Fruit fly (Drosophila melanogaster) whole organism, wandering third instar larva: ENCODE data around the gene CG9095.

Source experiments
- Abd-B ChIP-seq: fragments of >200 bp; optimal IDR thresholded peaks from 2 replicates; lab custom pipeline; 2017; ENCODE audit warnings: missing biosample characterization, missing genetic modification characterization
- CG32264 ChIP-seq: fragments of 200-800 bp; sonication (Bioruptor generic); optimal IDR thresholded peaks from 2 replicates; lab custom pipeline; 2016; ENCODE audit warnings: missing biosample characterization, missing genetic modification characterization
- CG9705 ChIP-seq: fragments of 200-800 bp; sonication (Bioruptor generic); optimal IDR thresholded peaks from 2 replicates; lab custom pipeline; 2018; ENCODE audit warnings: missing biosample characterization, mild to moderate bottlenecking, missing genetic modification characterization
- CrebA ChIP-seq: fragments of 200-800 bp; sonication (Bioruptor generic); optimal IDR thresholded peaks from 2 replicates; lab custom pipeline; 2016; ENCODE audit warnings: missing biosample characterization, mild to moderate bottlenecking, missing genetic modification characterization, borderline replicate concordance
- Dfd ChIP-seq: fragments of >200 bp; optimal IDR thresholded peaks from 2 replicates; lab custom pipeline; 2017; ENCODE audit warnings: missing biosample characterization, missing genetic modification characterization
- Dif ChIP-seq: fragments of 200-275, 200-300 bp; sonication (Bioruptor generic); optimal IDR thresholded peaks from 2 replicates; lab custom pipeline; 2018; ENCODE audit warnings: missing biosample characterization, missing genetic modification characterization; ENCODE audit not compliant: partially characterized antibody
- GATAd ChIP-seq: sonication (Bioruptor generic); optimal IDR thresholded peaks from 2 replicates; lab custom pipeline; 2016; ENCODE audit warnings: missing biosample characterization, missing genetic modification characterization
- HLH106 ChIP-seq: fragments of 200-800 bp; optimal IDR thresholded peaks from 3 replicates; lab custom pipeline; 2019; ENCODE audit warnings: missing biosample characterization, mild to moderate bottlenecking, missing genetic modification characterization, moderate library complexity
- Hnf4 ChIP-seq: fragments of 200-800 bp; sonication (Bioruptor generic); optimal IDR thresholded peaks from 2 replicates; lab custom pipeline; 2016; ENCODE audit warnings: missing biosample characterization, mild to moderate bottlenecking, missing genetic modification characterization
- Hr78 ChIP-seq: fragments of >200 bp; optimal IDR thresholded peaks from 2 replicates; lab custom pipeline; 2017; ENCODE audit warnings: missing biosample characterization, missing genetic modification characterization
- Hr83 ChIP-seq: fragments of 200-300 bp; sonication (Bioruptor generic); optimal IDR thresholded peaks from 2 replicates; lab custom pipeline; 2016; ENCODE audit warnings: missing biosample characterization, mild to moderate bottlenecking, missing genetic modification characterization, moderate library complexity; ENCODE audit not compliant: poor library complexity, severe bottlenecking
- Jra ChIP-seq: sonication (Bioruptor generic); optimal IDR thresholded peaks from 2 replicates; lab custom pipeline; 2016; ENCODE audit warnings: missing biosample characterization, missing genetic modification characterization
- Mio ChIP-seq: sonication (Bioruptor generic); optimal IDR thresholded peaks from 2 replicates; lab custom pipeline; 2016; ENCODE audit warnings: missing biosample characterization, missing genetic modification characterization
- Myc ChIP-seq: fragments of >200 bp; optimal IDR thresholded peaks from 2 replicates; lab custom pipeline; 2017
- N ChIP-seq: fragments of >200 bp; optimal IDR thresholded peaks from 2 replicates; lab custom pipeline; 2018; ENCODE audit warnings: missing biosample characterization, missing external identifiers, missing genetic modification characterization
- OdsH ChIP-seq: fragments of 200-800 bp; sonication (Bioruptor generic); optimal IDR thresholded peaks from 2 replicates; lab custom pipeline; 2016; ENCODE audit warnings: missing biosample characterization, mild to moderate bottlenecking, missing genetic modification characterization
- Rel ChIP-seq, 2 experiments: fragments of 200-800 bp; sonication (Bioruptor generic) in 1 of 2; optimal IDR thresholded peaks; 2 replicates in 1 of 2; 3 replicates in 1 of 2; lab custom pipeline; 2016 to 2019; ENCODE audit warnings: mild to moderate bottlenecking in 2 of 2, missing biosample characterization in 2 of 2, missing genetic modification characterization in 2 of 2, moderate library complexity in 1 of 2
- Sp1 ChIP-seq: fragments of 200-800 bp; sonication (Bioruptor generic); optimal IDR thresholded peaks from 3 replicates; lab custom pipeline; 2019; ENCODE audit warnings: missing biosample characterization, mild to moderate bottlenecking, missing genetic modification characterization, moderate library complexity
- Vsx2 ChIP-seq: fragments of 200-300, 225-300 bp; sonication (Bioruptor generic); optimal IDR thresholded peaks from 2 replicates; lab custom pipeline; 2018; ENCODE audit warnings: missing biosample characterization, missing genetic modification characterization; ENCODE audit not compliant: partially characterized antibody
- br ChIP-seq: fragments of 200-800 bp; sonication (Bioruptor generic); optimal IDR thresholded peaks from 2 replicates; lab custom pipeline; 2016; ENCODE audit warnings: missing biosample characterization, missing genetic modification characterization
- brk ChIP-seq: fragments of 200-800 bp; sonication (Bioruptor generic); optimal IDR thresholded peaks from 2 replicates; lab custom pipeline; 2016; ENCODE audit warnings: missing biosample characterization, mild to moderate bottlenecking, missing genetic modification characterization
- dl ChIP-seq, 2 experiments: fragments of 175-275, 200-275 bp in 1 of 2; fragments of 200-275 bp in 1 of 2; sonication (Bioruptor generic); optimal IDR thresholded peaks; lab custom pipeline; 2018; ENCODE audit warnings: mild to moderate bottlenecking in 2 of 2, missing biosample characterization in 2 of 2, missing genetic modification characterization in 2 of 2, moderate library complexity in 2 of 2; ENCODE audit not compliant: partially characterized antibody in 2 of 2, insufficient read depth in 1 of 2
- dmrt93B ChIP-seq: fragments of 200-800 bp; sonication (Bioruptor generic); optimal IDR thresholded peaks from 2 replicates; lab custom pipeline; 2018; ENCODE audit warnings: missing biosample characterization, mild to moderate bottlenecking, missing genetic modification characterization
- dsf ChIP-seq: sonication (Bioruptor generic); optimal IDR thresholded peaks from 2 replicates; lab custom pipeline; 2016; ENCODE audit warnings: missing biosample characterization, missing genetic modification characterization, borderline replicate concordance
- ey ChIP-seq: fragments of 200-800 bp; sonication (Bioruptor generic); optimal IDR thresholded peaks from 2 replicates; lab custom pipeline; 2016; ENCODE audit warnings: missing biosample characterization, missing genetic modification characterization
- foxo ChIP-seq, 2 experiments: fragments of 200-800 bp; sonication (Bioruptor generic); optimal IDR thresholded peaks; 2 replicates in 1 of 2; 3 replicates in 1 of 2; lab custom pipeline; 2016 to 2017; ENCODE audit warnings: missing biosample characterization in 2 of 2, missing genetic modification characterization in 2 of 2
- fru ChIP-seq: fragments of 200-800 bp; sonication (Bioruptor generic); optimal IDR thresholded peaks from 3 replicates; lab custom pipeline; 2016; ENCODE audit warnings: missing biosample characterization, mild to moderate bottlenecking, missing genetic modification characterization
- h ChIP-seq: fragments of 200-800 bp; sonication (Bioruptor generic); optimal IDR thresholded peaks from 3 replicates; lab custom pipeline; 2016; ENCODE audit warnings: missing biosample characterization, mild to moderate bottlenecking, missing genetic modification characterization
- jim ChIP-seq: fragments of 175-275, 200-325 bp; sonication (Bioruptor generic); optimal IDR thresholded peaks from 2 replicates; lab custom pipeline; 2016; ENCODE audit warnings: missing biosample characterization, mild to moderate bottlenecking, missing genetic modification characterization
- lola ChIP-seq: fragments of >200 bp; optimal IDR thresholded peaks from 2 replicates; lab custom pipeline; 2017; ENCODE audit warnings: missing biosample characterization, missing genetic modification characterization
- pan ChIP-seq: fragments of >200 bp; optimal IDR thresholded peaks from 2 replicates; lab custom pipeline; 2017
- psq ChIP-seq: fragments of 200-800 bp; sonication (Bioruptor generic); optimal IDR thresholded peaks from 3 replicates; lab custom pipeline; 2017; ENCODE audit warnings: missing biosample characterization, mild to moderate bottlenecking, missing genetic modification characterization, moderate library complexity
- rgr ChIP-seq: fragments of 200-800 bp; sonication (Bioruptor generic); optimal IDR thresholded peaks from 3 replicates; lab custom pipeline; 2016; ENCODE audit warnings: missing biosample characterization, mild to moderate bottlenecking, missing genetic modification characterization
- sage ChIP-seq: fragments of 200-800 bp; sonication (Bioruptor generic); optimal IDR thresholded peaks from 2 replicates; lab custom pipeline; 2016; ENCODE audit warnings: missing biosample characterization, mild to moderate bottlenecking, missing genetic modification characterization
- sv ChIP-seq: fragments of 200-800 bp; sonication (Bioruptor generic); optimal IDR thresholded peaks from 3 replicates; lab custom pipeline; 2016; ENCODE audit warnings: missing biosample characterization, missing genetic modification characterization
- tai ChIP-seq: sonication (Bioruptor generic); optimal IDR thresholded peaks from 2 replicates; lab custom pipeline; 2016; ENCODE audit warnings: missing biosample characterization, missing genetic modification characterization
- usp ChIP-seq: fragments of >200 bp; optimal IDR thresholded peaks from 2 replicates; lab custom pipeline; 2017; ENCODE audit warnings: missing biosample characterization, missing genetic modification characterization
- woc ChIP-seq: sonication (Bioruptor generic); optimal IDR thresholded peaks from 2 replicates; lab custom pipeline; 2016; ENCODE audit warnings: missing biosample characterization, mild to moderate bottlenecking, missing genetic modification characterization

CG9095 gene

DNA sequence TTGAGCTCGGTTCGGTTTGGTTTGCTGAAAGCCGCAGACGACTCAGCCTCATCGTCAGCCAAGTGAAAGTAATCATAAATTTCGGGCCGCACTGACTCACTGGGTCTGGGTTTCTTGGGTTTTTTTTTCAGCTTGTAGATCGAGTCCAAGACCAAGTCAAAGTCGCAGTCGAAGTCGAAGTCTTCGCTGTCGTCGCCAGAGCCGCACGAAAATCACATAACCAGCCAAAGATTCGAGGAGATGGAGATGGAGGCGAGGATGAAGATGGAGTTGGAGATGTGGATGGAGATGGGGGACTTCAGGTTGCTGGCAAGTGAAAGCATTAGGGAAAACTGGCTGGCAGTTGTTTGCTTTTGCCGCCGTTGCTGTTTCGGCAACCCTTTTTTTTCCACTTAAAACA, 16.0 kb downstream of the CG9095 start:
- TF ChIP-seq Dfd (GFP tag; lab: Kevin White, UChicago) (no peak), Sp1 (GFP tag; lab: Kevin White, UChicago) (no peak), Hr83 (no peak), Myc (lab: Kevin White, UChicago) (no peak), rgr (GFP tag; lab: Kevin White, UChicago) (no peak), Mio (GFP tag; lab: Kevin White, UChicago) (no peak), N (no peak), brk (no peak), Abd-B (GFP tag; lab: Kevin White, UChicago) (no peak), h (no peak), lola (GFP tag; lab: Kevin White, UChicago) (no peak)
- TF ChIP-seq, all 38 proteins: peak for 0

DNA sequence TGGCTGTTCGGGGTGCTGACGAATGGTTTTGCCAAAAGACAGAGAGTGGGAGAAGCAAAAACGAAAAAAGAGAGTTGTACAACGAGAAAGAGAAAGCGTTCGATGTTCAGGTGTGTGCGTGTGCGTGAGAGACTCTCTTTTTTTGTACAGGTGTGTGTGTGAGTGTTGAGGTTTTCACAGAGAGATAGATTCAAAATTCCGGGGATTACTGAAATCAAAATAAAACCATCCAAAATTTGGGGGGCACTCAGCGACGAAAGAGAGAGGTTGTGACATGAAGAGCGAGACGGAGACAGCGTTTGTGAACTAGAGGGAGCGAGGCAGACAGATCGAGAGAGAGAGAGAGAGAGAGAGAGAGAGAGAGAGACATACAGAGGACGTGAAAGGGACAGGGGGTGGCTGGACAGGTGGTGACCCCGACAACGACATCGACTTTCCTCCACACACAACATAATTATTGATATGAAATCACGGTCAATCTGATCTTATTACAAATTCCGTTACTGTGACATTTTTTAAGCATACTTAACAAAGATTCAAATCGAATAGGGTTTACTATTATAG, 19.7 kb downstream of the CG9095 start:
- TF ChIP-seq Dif (GFP tag; lab: Kevin White, UChicago) (no peak), Abd-B (GFP tag; lab: Kevin White, UChicago) (no peak), dl (GFP tag; optimal IDR thresholded peaks at IDR 0.05; lab: Kevin White, UChicago; ENCODE audit: insufficient read depth in 1 of 2, partially characterized antibody in 2 of 2) (no peak), h (no peak), CrebA (no peak), GATAd (GFP tag; lab: Kevin White, UChicago) (no peak), Hr83 (no peak), Rel (GFP tag; optimal IDR thresholded peaks at IDR 0.05; lab: Kevin White, UChicago) (no peak), Rel (tag; optimal IDR thresholded peaks at IDR 0.05; lab: Kevin White, UChicago) (no peak), ey (GFP tag; lab: Kevin White, UChicago) (no peak), sage (GFP tag; lab: Kevin White, UChicago) (no peak)

DNA sequence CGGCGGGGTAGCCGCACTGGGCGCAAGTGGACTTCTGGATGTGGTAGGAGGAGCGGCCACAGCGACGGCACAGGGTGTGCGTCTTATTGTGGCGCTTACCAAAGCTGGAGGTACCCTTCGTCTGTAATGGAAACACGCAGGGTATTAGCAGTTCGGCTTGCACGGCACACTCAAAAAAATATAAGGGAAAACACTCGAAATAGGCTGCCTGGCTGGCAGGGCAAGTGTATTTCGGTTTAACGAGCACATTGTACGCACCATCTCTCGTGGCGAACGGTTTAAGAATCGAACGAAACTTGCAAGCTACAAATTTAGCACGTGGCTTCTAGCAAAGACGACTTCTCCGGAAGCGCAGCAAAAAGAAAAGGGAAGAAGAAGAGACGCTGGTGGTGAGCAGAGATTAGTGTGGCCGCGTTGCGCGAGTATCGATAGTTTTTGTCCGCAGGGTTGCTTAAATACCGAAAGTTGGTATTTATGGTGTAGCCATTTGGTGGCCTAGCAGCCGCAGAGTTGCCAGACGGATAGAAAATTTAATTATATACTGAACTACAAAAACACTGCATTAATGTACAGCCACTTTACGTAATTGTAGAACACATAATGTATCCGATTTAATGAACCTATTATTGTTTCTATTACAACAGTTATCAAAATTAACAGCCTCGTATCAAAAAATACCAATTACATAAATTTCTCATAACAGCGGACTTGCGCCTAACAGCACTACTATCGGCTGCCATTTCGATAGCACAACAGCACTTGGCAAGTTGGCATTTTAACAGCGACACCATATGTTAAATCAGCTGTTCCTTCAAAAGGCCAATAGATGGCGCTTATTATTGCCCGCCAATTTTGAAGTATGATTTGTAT, 23.8 kb downstream of the CG9095 start, which contains the start of gene RpL37-1:
Gene RpL37-1, minus strand, starts transcription at position 374 of the 870 bp plus-strand sequence.
- peak; percentile 64 for TF ChIP-seq Sp1 (GFP tag; lab: Kevin White, UChicago)
- no peak for TF ChIP-seq dl (GFP tag; optimal IDR thresholded peaks at IDR 0.05; lab: Kevin White, UChicago; ENCODE audit: insufficient read depth in 1 of 2, partially characterized antibody in 2 of 2)
- TF ChIP-seq GATAd (GFP tag; lab: Kevin White, UChicago): no peak
- no peak for TF ChIP-seq Dfd (GFP tag; lab: Kevin White, UChicago)
- peak; percentile 53 for TF ChIP-seq sv (GFP tag; lab: Kevin White, UChicago)
- no peak for TF ChIP-seq N
- TF ChIP-seq Jra (GFP tag; lab: Kevin White, UChicago): peak; percentile 43
- TF ChIP-seq CG32264 (GFP tag; lab: Kevin White, UChicago): no peak
- TF ChIP-seq pan (lab: Kevin White, UChicago): no peak
- peak; percentile 5 for TF ChIP-seq ey (GFP tag; lab: Kevin White, UChicago)
- peak; percentile 61 for TF ChIP-seq CG9705 (GFP tag; lab: Kevin White, UChicago)
- TF ChIP-seq Hnf4: peak; percentile 52
- no peak for TF ChIP-seq usp (GFP tag; lab: Kevin White, UChicago)
- TF ChIP-seq psq (GFP tag; lab: Kevin White, UChicago): peak; percentile 36
- TF ChIP-seq br (GFP tag; lab: Kevin White, UChicago): peak; percentile 60
- no peak for TF ChIP-seq Vsx2 (GFP tag; lab: Kevin White, UChicago)
- peak; percentile 41 for TF ChIP-seq fru
- no peak for TF ChIP-seq CrebA
- peak; percentile 47 for TF ChIP-seq OdsH
- TF ChIP-seq dsf (GFP tag; lab: Kevin White, UChicago): no peak
- TF ChIP-seq sage (GFP tag; lab: Kevin White, UChicago): no peak
- peak; percentile 39 for TF ChIP-seq Myc (lab: Kevin White, UChicago)
- TF ChIP-seq dmrt93B: peak; percentile 67
- TF ChIP-seq Hr78 (GFP tag; lab: Kevin White, UChicago): no peak
- TF ChIP-seq jim (GFP tag; lab: Kevin White, UChicago): no peak
- no peak for TF ChIP-seq Dif (GFP tag; lab: Kevin White, UChicago)
- TF ChIP-seq rgr (GFP tag; lab: Kevin White, UChicago): peak; percentile 66
- TF ChIP-seq foxo (GFP tag; optimal IDR thresholded peaks at IDR 0.05; lab: Kevin White, UChicago): peak in 1 of 2 experiments; percentile 51
- TF ChIP-seq h: peak; percentile 63
- TF ChIP-seq Mio (GFP tag; lab: Kevin White, UChicago): peak; percentile 3
- peak; percentile 47 for TF ChIP-seq HLH106 (tag; lab: Kevin White, UChicago)
- TF ChIP-seq woc (GFP tag; lab: Kevin White, UChicago): peak; percentile 22
- no peak for TF ChIP-seq tai (GFP tag; lab: Kevin White, UChicago)
- TF ChIP-seq Rel (GFP tag; optimal IDR thresholded peaks at IDR 0.05; lab: Kevin White, UChicago): no peak
- TF ChIP-seq Rel (tag; optimal IDR thresholded peaks at IDR 0.05; lab: Kevin White, UChicago): peak; percentile 36
- TF ChIP-seq Abd-B (GFP tag; lab: Kevin White, UChicago): no peak
- TF ChIP-seq Hr83: peak; percentile 59
- TF ChIP-seq lola (GFP tag; lab: Kevin White, UChicago): no peak
- no peak for TF ChIP-seq brk
